Worm (Caenorhabditis elegans) whole organism, early embryonic: ENCODE data around the gene tofu-7.

Source experiments
- B0310.2 ChIP-seq: sonication (generic microtip); optimal IDR thresholded peaks from 2 replicates; lab custom pipeline; 2016; ENCODE audit warnings: mild to moderate bottlenecking, missing genetic modification characterization, missing compliant biosample characterization
- F13C5.2 ChIP-seq: sonication (generic microtip); optimal IDR thresholded peaks from 2 replicates; lab custom pipeline; 2017; ENCODE audit warnings: mild to moderate bottlenecking, missing genetic modification characterization, inconsistent platforms, missing compliant biosample characterization
- aly-1 ChIP-seq: sonication (generic microtip); optimal IDR thresholded peaks from 2 replicates; lab custom pipeline; 2016; ENCODE audit warnings: missing genetic modification characterization, missing compliant biosample characterization
- ama-1 ChIP-seq: fragments of 150-350 bp; optimal IDR thresholded peaks from 2 replicates; lab custom pipeline; 2014
- ceh-13 ChIP-seq: fragments of 200-800 bp; sonication (Bioruptor generic); optimal IDR thresholded peaks from 2 replicates; lab custom pipeline; 2018; ENCODE audit warnings: mild to moderate bottlenecking, missing genetic modification characterization, missing compliant biosample characterization
- ceh-36 ChIP-seq: sonication (generic microtip); optimal IDR thresholded peaks from 2 replicates; lab custom pipeline; 2016; ENCODE audit warnings: missing genetic modification characterization, inconsistent platforms, missing compliant biosample characterization
- ets-7 ChIP-seq: sonication (generic microtip); optimal IDR thresholded peaks from 2 replicates; lab custom pipeline; 2016; ENCODE audit warnings: missing genotype, missing genetic modification characterization, missing compliant biosample characterization
- flt-1 ChIP-seq: fragments of 200-800 bp; sonication (Bioruptor generic); IDR thresholded peaks from 2 replicates; pipeline ENCODE4 v1.3.6; 2022; ENCODE audit warnings: missing genetic modification characterization, missing compliant biosample characterization
- hmbx-1 ChIP-seq: sonication (generic microtip); optimal IDR thresholded peaks from 2 replicates; lab custom pipeline; 2016; ENCODE audit warnings: mild to moderate bottlenecking, missing genetic modification characterization, missing compliant biosample characterization
- hmg-4 ChIP-seq: fragments of 200-800 bp; sonication (Bioruptor generic); optimal IDR thresholded peaks from 2 replicates; lab custom pipeline; 2018; ENCODE audit warnings: mild to moderate bottlenecking, missing genetic modification characterization, missing compliant biosample characterization
- hnd-1 ChIP-seq: sonication (generic microtip); optimal IDR thresholded peaks from 2 replicates; lab custom pipeline; 2016; ENCODE audit warnings: missing genetic modification characterization, missing compliant biosample characterization
- pes-1 ChIP-seq: fragments of 200-800 bp; sonication (Bioruptor generic); IDR thresholded peaks from 2 replicates; pipeline ENCODE4 v1.3.6; 2022; ENCODE audit warnings: missing genetic modification reagents, missing genetic modification characterization, missing compliant biosample characterization
- scrt-1 ChIP-seq: fragments of 200-800 bp; sonication (Bioruptor generic); IDR thresholded peaks from 2 replicates; pipeline ENCODE4 v1.3.6; 2022; ENCODE audit warnings: missing genetic modification characterization, missing compliant biosample characterization
- sea-1 ChIP-seq: fragments of 200-800 bp; sonication (Bioruptor generic); conservative IDR thresholded peaks from 2 replicates; pipeline ENCODE4 v1.3.6; 2022; ENCODE audit warnings: missing genetic modification characterization, missing compliant biosample characterization
- tbx-11 ChIP-seq: fragments of 200-800 bp; sonication (Bioruptor generic); IDR thresholded peaks from 2 replicates; pipeline ENCODE4 v1.3.6; 2022; ENCODE audit warnings: missing genetic modification characterization, missing compliant biosample characterization
- tbx-37 ChIP-seq: fragments of 200-800 bp; sonication (Bioruptor generic); conservative IDR thresholded peaks from 2 replicates; pipeline ENCODE4 v1.3.6; 2022; ENCODE audit warnings: missing genetic modification reagents, missing genetic modification characterization, missing compliant biosample characterization
- tra-4 ChIP-seq: sonication (generic microtip); optimal IDR thresholded peaks from 2 replicates; lab custom pipeline; 2017; ENCODE audit warnings: missing genetic modification characterization, missing compliant biosample characterization

The tofu-7 gene

DNA sequence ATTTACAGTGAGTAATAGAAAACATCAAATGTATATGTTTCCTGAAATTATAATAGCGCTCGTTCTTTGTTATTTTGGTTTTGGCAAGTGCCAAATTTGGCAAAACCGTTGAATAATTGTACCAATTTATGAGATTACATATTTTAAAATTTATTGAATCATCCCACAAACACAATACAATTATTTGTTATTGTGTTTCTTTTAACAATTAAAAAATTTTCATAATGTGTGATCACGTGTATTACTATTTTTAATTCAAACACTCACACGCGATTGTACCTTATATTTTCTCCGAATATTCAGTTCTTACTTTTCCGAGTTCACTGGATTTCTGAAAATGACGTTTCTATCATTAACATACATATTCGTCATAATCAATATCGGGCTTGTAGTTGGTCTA lies 28.6 kb downstream of the tofu-7 start, which contains the start of gene R01H2.2:
Gene R01H2.2, plus strand, starts transcription at position 301 of the 400 bp plus-strand sequence.
- no peak for TF ChIP-seq ets-7 (tag; lab: Kevin White, UChicago)
- TF ChIP-seq pes-1 (GFP tag; lab: Robert Waterston, UW) = no peak
- TF ChIP-seq flt-1 = no peak
- TF ChIP-seq F13C5.2 = no peak
- TF ChIP-seq aly-1 (tag; lab: Kevin White, UChicago) = no peak
- TF ChIP-seq tbx-11 (GFP tag; lab: Robert Waterston, UW) = no peak
- no peak for TF ChIP-seq scrt-1 (GFP tag; lab: Robert Waterston, UW)
- TF ChIP-seq tra-4 (tag; lab: Kevin White, UChicago) = no peak

DNA sequence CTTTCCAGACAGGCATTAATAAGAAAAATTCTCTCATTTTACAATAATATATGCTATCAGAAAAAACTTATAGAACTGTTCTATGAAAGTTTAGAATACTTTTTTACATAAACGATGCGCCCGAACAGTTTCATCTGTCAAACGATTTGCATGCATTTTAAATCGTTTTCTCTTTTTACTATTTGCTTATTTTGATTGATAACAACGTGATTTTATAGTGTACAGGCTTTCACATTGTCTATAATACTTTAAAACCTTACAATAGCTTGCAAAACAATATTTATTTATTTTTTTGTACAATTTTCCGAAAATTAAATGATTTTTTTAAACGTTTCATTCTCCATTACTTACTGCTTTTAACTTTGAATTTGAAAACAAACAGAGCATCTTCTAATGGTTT lies 39.2 kb downstream of the tofu-7 start, which contains the start of gene R01H2.7:
Gene R01H2.7, minus strand, starts transcription at position 101 of the 400 bp plus-strand sequence.
- TF ChIP-seq hnd-1 (tag; lab: Kevin White, UChicago) (no peak), flt-1 (no peak)

DNA sequence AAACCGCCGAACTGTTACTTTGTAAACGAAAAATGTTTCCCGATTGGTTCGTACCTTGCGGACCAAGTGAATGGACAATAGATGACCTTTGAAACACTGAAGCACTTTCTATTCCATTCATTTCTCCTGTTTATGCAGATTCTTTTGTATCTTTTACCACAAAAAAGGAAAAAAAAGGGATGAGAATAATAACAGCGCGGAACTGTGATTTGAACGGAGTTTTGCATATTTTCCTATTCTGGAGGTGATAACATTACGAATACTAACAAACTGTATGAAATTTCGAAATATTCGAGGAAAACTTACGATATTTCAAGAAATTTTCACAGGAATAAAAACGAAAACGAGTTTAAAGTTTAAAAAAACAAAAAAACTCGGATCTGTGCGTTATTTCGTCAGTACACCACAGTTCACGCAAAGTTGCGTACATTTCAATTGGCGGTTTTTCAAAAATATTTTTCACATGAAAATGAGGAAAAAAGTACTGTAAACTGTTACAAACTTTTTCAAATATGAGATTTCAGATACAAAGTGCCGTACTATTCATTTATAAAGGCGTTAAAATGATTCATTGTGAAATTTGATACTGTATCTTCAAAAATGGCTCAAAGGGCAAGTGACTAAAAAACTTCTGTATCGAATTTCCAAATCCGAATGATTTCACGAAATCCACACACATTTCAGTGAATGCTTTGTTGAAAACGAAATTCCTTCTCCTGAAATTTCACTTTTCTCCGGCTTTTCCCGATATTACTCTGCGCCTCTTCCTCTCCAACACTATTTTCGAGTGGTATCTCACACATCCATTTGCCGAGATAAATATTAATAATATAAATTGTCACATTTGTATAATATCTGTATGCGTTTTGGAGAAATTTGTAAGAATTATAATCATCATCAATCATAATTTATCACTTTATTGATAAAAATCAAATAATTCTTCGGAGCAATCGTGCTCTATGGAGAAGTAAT lies 50.3 kb downstream of the tofu-7 start:
- TF ChIP-seq flt-1 (no peak), tra-4 (tag; lab: Kevin White, UChicago) (no peak), ceh-13 (GFP tag; lab: Kevin White, UChicago) (no peak), F13C5.2 (no peak), hmbx-1 (no peak), sea-1 (GFP tag; lab: Robert Waterston, UW) (no peak), scrt-1 (GFP tag; lab: Robert Waterston, UW) (no peak), tbx-37 (GFP tag; lab: Robert Waterston, UW) (no peak), hmg-4 (no peak), ama-1 (no peak), pes-1 (GFP tag; lab: Robert Waterston, UW) (no peak), B0310.2 (no peak), ets-7 (tag; lab: Kevin White, UChicago) (no peak), hnd-1 (tag; lab: Kevin White, UChicago) (no peak), ceh-36 (tag; lab: Kevin White, UChicago) (no peak)
